Worm (Caenorhabditis elegans) whole organism, L1 larva: Measurements from ENCODE around the gene cyp-33C5.
A peak's percentile ranks its signal among the peaks of the same experiment; 100 is the strongest.

Source experiments
- Y116A8C.19 ChIP-seq: sonication (generic microtip); optimal IDR thresholded peaks from 2 replicates; lab custom pipeline; 2016; ENCODE audit warnings: missing compliant biosample characterization, missing genetic modification characterization, borderline replicate concordance
- blmp-1 ChIP-seq: fragments of 150-350 bp; optimal IDR thresholded peaks from 2 replicates; lab custom pipeline; 2014; ENCODE audit warnings: missing biosample characterization, missing genetic modification characterization
- ceh-82 ChIP-seq, 3 experiments: fragments of 150-350 bp in 1 of 3; sonication (generic microtip) in 2 of 3; optimal IDR thresholded peaks; 2 replicates each; lab custom pipeline; 2014 to 2017; ENCODE audit warnings: missing biosample characterization in 3 of 3, missing genetic modification characterization in 3 of 3
- dpl-1 ChIP-seq, 3 experiments: fragments of 150-350 bp in 2 of 3; sonication (generic microtip) in 1 of 3; optimal IDR thresholded peaks; 2 replicates each; lab custom pipeline; 2014 to 2017; ENCODE audit warnings: missing biosample characterization in 3 of 3, missing genetic modification characterization in 3 of 3, missing genetic modification reagents in 3 of 3
- dsc-1 ChIP-seq: sonication (generic microtip); optimal IDR thresholded peaks from 2 replicates; lab custom pipeline; 2016; ENCODE audit warnings: mild to moderate bottlenecking, missing genetic modification characterization, missing compliant biosample characterization
- efl-1 ChIP-seq, 4 experiments: fragments of 150-350 bp; optimal IDR thresholded peaks in 3 of 4; peaks in 1 of 4; 1 replicate in 1 of 4; 2 replicates in 3 of 4; lab custom pipeline; 2014; ENCODE audit warnings: missing biosample characterization in 2 of 4, missing genetic modification characterization in 2 of 4, missing genetic modification reagents in 2 of 4
- efl-3 ChIP-seq: fragments of 200-800 bp; sonication (Bioruptor generic); optimal IDR thresholded peaks from 2 replicates; lab custom pipeline; 2018; ENCODE audit warnings: mild to moderate bottlenecking, missing genetic modification characterization, missing compliant biosample characterization
- egl-27 ChIP-seq, 2 experiments: fragments of 150-350 bp in 1 of 2; sonication (generic microtip); optimal IDR thresholded peaks; 3 replicates each; lab custom pipeline; 2017 to 2018; ENCODE audit warnings: missing biosample characterization in 2 of 2, missing genetic modification characterization in 2 of 2, missing genetic modification reagents in 2 of 2
- elt-2 ChIP-seq: sonication (generic microtip); optimal IDR thresholded peaks from 2 replicates; lab custom pipeline; 2016; ENCODE audit warnings: missing genetic modification characterization, mild to moderate bottlenecking, inconsistent platforms, missing compliant biosample characterization, missing genetic modification reagents
- elt-3 ChIP-seq, 6 experiments: fragments of 150-350 bp in 1 of 6; sonication (generic microtip); optimal IDR thresholded peaks; 2 replicates each; lab custom pipeline; 2017 to 2018; ENCODE audit warnings: missing biosample characterization in 6 of 6, missing genetic modification characterization in 6 of 6, inconsistent platforms in 1 of 6
- fkh-10 ChIP-seq: sonication (generic microtip); optimal IDR thresholded peaks from 2 replicates; lab custom pipeline; 2017; ENCODE audit warnings: missing biosample characterization, missing genetic modification reagents, missing genetic modification characterization
- hlh-17 ChIP-seq: fragments of 200-800 bp; sonication (Bioruptor generic); optimal IDR thresholded peaks from 2 replicates; lab custom pipeline; 2018; ENCODE audit warnings: missing genetic modification characterization, mild to moderate bottlenecking, missing compliant biosample characterization, moderate library complexity, borderline replicate concordance
- hlh-4 ChIP-seq: sonication (generic microtip); optimal IDR thresholded peaks from 2 replicates; lab custom pipeline; 2016; ENCODE audit warnings: mild to moderate bottlenecking, missing genetic modification characterization, missing compliant biosample characterization
- lin-14 ChIP-seq: fragments of 200-800 bp; sonication (Bioruptor generic); optimal IDR thresholded peaks from 2 replicates; lab custom pipeline; 2018; ENCODE audit warnings: mild to moderate bottlenecking, missing genetic modification characterization, moderate library complexity, missing compliant biosample characterization
- lin-35 ChIP-seq, 2 experiments: fragments of 150-350 bp; optimal IDR thresholded peaks; 2 replicates each; lab custom pipeline; 2014; ENCODE audit warnings: missing biosample characterization in 2 of 2, missing genetic modification characterization in 2 of 2, missing genetic modification reagents in 2 of 2
- lin-39 ChIP-seq: fragments of 150-350 bp; optimal IDR thresholded peaks from 2 replicates; lab custom pipeline; 2014; ENCODE audit warnings: missing biosample characterization, missing genetic modification reagents, missing genetic modification characterization
- lir-3 ChIP-seq: sonication (generic microtip); optimal IDR thresholded peaks from 2 replicates; lab custom pipeline; 2016; ENCODE audit warnings: mild to moderate bottlenecking, missing genetic modification characterization, moderate library complexity, missing compliant biosample characterization; ENCODE audit not compliant: poor library complexity
- lsy-2 ChIP-seq, 2 experiments: fragments of 150-350 bp; optimal IDR thresholded peaks; 2 replicates each; lab custom pipeline; 2014; ENCODE audit warnings: missing biosample characterization in 2 of 2, missing genetic modification characterization in 2 of 2
- mdl-1 ChIP-seq, 2 experiments: fragments of 150-350 bp; optimal IDR thresholded peaks; 2 replicates each; lab custom pipeline; 2014 to 2017; ENCODE audit warnings: missing biosample characterization in 2 of 2, missing genetic modification characterization in 2 of 2, inconsistent platforms in 1 of 2
- mef-2 ChIP-seq: fragments of 150-350 bp; optimal IDR thresholded peaks from 2 replicates; lab custom pipeline; 2014; ENCODE audit warnings: missing biosample characterization, missing genetic modification characterization
- mep-1 ChIP-seq: fragments of 150-350 bp; optimal IDR thresholded peaks from 2 replicates; lab custom pipeline; 2014; ENCODE audit warnings: missing biosample characterization, missing genetic modification characterization
- nhr-19 ChIP-seq: fragments of 200-800 bp; sonication (Bioruptor generic); conservative IDR thresholded peaks from 2 replicates; pipeline ENCODE4 v1.3.6; 2022; ENCODE audit warnings: missing genetic modification characterization, missing compliant biosample characterization
- nhr-20 ChIP-seq: sonication (generic microtip); optimal IDR thresholded peaks from 2 replicates; lab custom pipeline; 2016; ENCODE audit warnings: mild to moderate bottlenecking, missing genetic modification characterization, missing compliant biosample characterization
- nhr-76 ChIP-seq: sonication (generic microtip); optimal IDR thresholded peaks from 2 replicates; lab custom pipeline; 2017; ENCODE audit warnings: missing biosample characterization, missing genetic modification characterization
- nhr-77 ChIP-seq: fragments of 150-350 bp; optimal IDR thresholded peaks from 2 replicates; lab custom pipeline; 2014; ENCODE audit warnings: missing biosample characterization, missing genetic modification characterization
- nhr-84 ChIP-seq: sonication (generic microtip); optimal IDR thresholded peaks from 2 replicates; lab custom pipeline; 2017; ENCODE audit warnings: missing biosample characterization, missing genetic modification characterization
- nhr-85 ChIP-seq: sonication (generic microtip); peaks from one replicate; lab custom pipeline; 2016; ENCODE audit warnings: missing genetic modification characterization, inconsistent platforms, missing compliant biosample characterization
- rnt-1 ChIP-seq: sonication (generic microtip); optimal IDR thresholded peaks from 2 replicates; lab custom pipeline; 2016; ENCODE audit warnings: mild to moderate bottlenecking, missing genetic modification characterization, moderate library complexity, missing compliant biosample characterization
- snpc-4 ChIP-seq: fragments of 150-350 bp; optimal IDR thresholded peaks from 2 replicates; lab custom pipeline; 2014; ENCODE audit warnings: missing biosample characterization, missing genetic modification characterization
- snu-23 ChIP-seq: sonication (generic microtip); optimal IDR thresholded peaks from 2 replicates; lab custom pipeline; 2016; ENCODE audit warnings: missing genetic modification characterization, missing compliant biosample characterization
- sup-37 ChIP-seq: fragments of 200-800 bp; sonication (Bioruptor generic); optimal IDR thresholded peaks from 2 replicates; lab custom pipeline; 2018; ENCODE audit warnings: mild to moderate bottlenecking, missing genetic modification characterization, missing compliant biosample characterization
- tbx-2 ChIP-seq: sonication (generic microtip); optimal IDR thresholded peaks from 2 replicates; lab custom pipeline; 2016; ENCODE audit warnings: missing genetic modification characterization, missing compliant biosample characterization
- unc-86 ChIP-seq: sonication (generic microtip); optimal IDR thresholded peaks from 2 replicates; lab custom pipeline; 2016; ENCODE audit warnings: missing genetic modification characterization, missing compliant biosample characterization
- vab-15 ChIP-seq: sonication (generic microtip); optimal IDR thresholded peaks from 2 replicates; lab custom pipeline; 2017; ENCODE audit warnings: missing genotype, mild to moderate bottlenecking, missing genetic modification characterization, missing compliant biosample characterization

cyp-33C5 gene

DNA sequence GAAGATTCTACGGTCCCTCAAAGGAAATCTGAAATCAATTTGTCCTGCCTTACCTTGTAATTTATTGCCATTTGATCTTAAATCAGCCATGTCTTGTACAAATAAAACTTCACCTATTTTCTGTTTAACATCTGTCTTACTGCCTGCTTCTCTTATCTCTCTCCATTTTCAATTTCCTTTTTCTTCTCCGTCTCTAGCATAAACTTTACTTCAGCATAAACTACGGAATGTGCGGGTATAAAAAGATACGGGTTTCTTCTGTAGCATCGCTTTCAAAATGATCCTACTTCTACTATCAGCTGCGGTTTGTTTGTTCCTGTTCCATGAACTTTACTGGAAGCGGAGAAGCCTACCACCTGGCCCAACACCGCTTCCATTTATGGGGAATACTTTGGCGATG, at the start of gene cyp-33C5:
Gene cyp-33C5, plus strand, starts transcription at position 254 of the 400 bp plus-strand sequence.
- peak; percentile 22 for TF ChIP-seq nhr-77 (tag; lab: Kevin White, UChicago)
- no peak for TF ChIP-seq sup-37 (GFP tag; lab: Kevin White, UChicago)
- peak in 1 of 2 experiments; percentile 16 for TF ChIP-seq lsy-2 (tag; optimal IDR thresholded peaks at IDR 0.05; lab: Kevin White, UChicago)
- no peak for TF ChIP-seq hlh-4 (tag; lab: Kevin White, UChicago)
- no peak for TF ChIP-seq mef-2 (tag; lab: Kevin White, UChicago)
- TF ChIP-seq lin-39: no peak
- TF ChIP-seq elt-2 (tag; lab: Kevin White, UChicago): peak; percentile 11
- TF ChIP-seq Y116A8C.19 (tag; lab: Kevin White, UChicago): no peak
- peak; percentile 84 for TF ChIP-seq lin-14 (GFP tag; lab: Kevin White, UChicago)
- peak; percentile 43 to 59 for TF ChIP-seq efl-1 (optimal IDR thresholded peaks at IDR 0.05; lab: Kevin White, UChicago)
- TF ChIP-seq efl-1 (GFP tag; optimal IDR thresholded peaks at IDR 0.05 in 1 of 2; lab: Kevin White, UChicago): peak in 1 of 2 experiments; percentile 92
- TF ChIP-seq rnt-1 (tag; lab: Kevin White, UChicago): peak; percentile 12
- TF ChIP-seq mdl-1 (tag; optimal IDR thresholded peaks at IDR 0.05; lab: Kevin White, UChicago): no peak
- peak; percentile 29 for TF ChIP-seq snu-23
- no peak for TF ChIP-seq egl-27 (tag; optimal IDR thresholded peaks at IDR 0.05; lab: Kevin White, UChicago)
- TF ChIP-seq hlh-17 (GFP tag; lab: Kevin White, UChicago): no peak
- TF ChIP-seq blmp-1 (tag; lab: Kevin White, UChicago): peak; percentile 62
- TF ChIP-seq nhr-20 (tag; lab: Kevin White, UChicago): peak; percentile 75
- TF ChIP-seq ceh-82 (tag; optimal IDR thresholded peaks at IDR 0.05; lab: Kevin White, UChicago): peak in 1 of 3 experiments; percentile 17
- TF ChIP-seq lin-35 (GFP tag; optimal IDR thresholded peaks at IDR 0.05; lab: Kevin White, UChicago): peak in 1 of 2 experiments; percentile 31
- TF ChIP-seq elt-3 (tag; optimal IDR thresholded peaks at IDR 0.05; lab: Kevin White, UChicago): peak in 2 of 6 experiments; percentile 46 to 54
- peak; percentile 67 for TF ChIP-seq nhr-85 (tag; lab: Kevin White, UChicago)
- no peak for TF ChIP-seq vab-15 (tag; lab: Kevin White, UChicago)
- TF ChIP-seq, all 84 proteins: peak for 13

DNA sequence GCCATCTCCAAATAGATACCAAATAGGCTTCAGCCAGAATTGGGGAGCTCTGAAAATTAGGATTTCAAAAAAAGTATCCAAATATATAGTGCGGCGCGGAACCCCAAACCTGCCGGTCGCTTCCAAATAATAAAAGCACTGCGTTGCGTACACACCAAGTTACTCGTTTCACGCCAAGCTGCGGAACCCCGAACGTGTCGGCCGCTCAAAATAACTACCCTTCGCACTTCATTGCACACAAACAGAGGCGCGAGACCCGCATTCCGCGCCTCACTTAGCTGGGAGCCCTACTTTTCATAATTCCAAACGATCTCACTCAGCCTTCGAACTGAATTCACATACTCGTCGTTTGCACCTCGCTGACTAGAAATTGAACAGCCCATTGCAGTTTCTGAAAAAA, 45.2 kb upstream of the cyp-33C5 start:
- TF ChIP-seq mep-1 (tag; lab: Kevin White, UChicago) (no peak), snpc-4 (tag; lab: Kevin White, UChicago) (peak; percentile 26)

DNA sequence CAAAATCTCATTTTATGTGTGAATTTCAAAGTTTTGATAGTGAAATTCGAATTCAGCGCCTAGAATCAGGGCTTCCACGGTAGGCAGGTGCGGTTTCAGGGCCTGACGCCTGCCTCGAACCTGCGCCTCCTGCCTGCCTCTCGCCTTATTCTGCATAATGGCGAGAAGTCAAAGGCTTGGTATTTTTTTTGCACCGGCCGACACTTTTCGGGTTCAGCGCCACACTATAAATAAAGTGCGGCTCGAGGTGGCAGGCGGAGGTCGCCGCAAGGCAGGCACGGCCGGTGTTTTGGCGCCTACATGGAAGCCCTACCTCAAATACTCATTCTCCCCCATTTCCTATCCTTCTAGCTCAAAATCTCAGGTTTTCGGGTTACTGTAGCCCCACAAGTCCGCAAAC, 44.4 kb upstream of the cyp-33C5 start:
- TF ChIP-seq nhr-76 (no peak), tbx-2 (tag; lab: Kevin White, UChicago) (no peak), hlh-4 (tag; lab: Kevin White, UChicago) (no peak), unc-86 (no peak), dsc-1 (no peak), nhr-19 (GFP tag; lab: Robert Waterston, UW) (no peak), fkh-10 (GFP tag; lab: Kevin White, UChicago) (no peak), dpl-1 (GFP tag; optimal IDR thresholded peaks at IDR 0.05; lab: Kevin White, UChicago) (no peak), blmp-1 (tag; lab: Kevin White, UChicago) (no peak), lin-14 (GFP tag; lab: Kevin White, UChicago) (no peak), nhr-84 (tag; lab: Kevin White, UChicago) (no peak)
- TF ChIP-seq, all 84 proteins: peak for 0

DNA sequence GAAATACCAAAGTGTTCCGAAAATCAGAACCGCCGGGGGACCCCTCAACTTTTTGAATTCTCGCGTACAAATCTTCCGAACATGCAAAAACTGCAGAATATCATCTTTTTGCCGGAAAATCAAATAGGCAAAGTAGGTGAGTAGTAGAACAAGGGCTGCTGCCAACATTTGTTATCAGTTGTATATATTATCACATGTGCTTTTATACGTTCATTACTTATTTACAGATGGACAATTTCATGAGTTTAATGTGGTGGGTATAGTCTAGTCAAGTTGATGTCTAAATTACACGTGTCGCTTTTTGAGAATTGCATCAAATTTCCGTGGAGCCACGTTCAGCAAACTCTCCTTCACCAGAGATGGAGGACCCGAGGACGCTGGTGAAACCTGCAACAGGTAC, 43.6 kb upstream of the cyp-33C5 start, which contains the start of gene cyp-32B1:
Gene cyp-32B1, minus strand, starts transcription at position 176 of the 400 bp plus-strand sequence.
- TF ChIP-seq lir-3 (tag; lab: Kevin White, UChicago) (no peak), elt-2 (tag; lab: Kevin White, UChicago) (peak; percentile 34), efl-3 (GFP tag; lab: Kevin White, UChicago) (no peak), fkh-10 (GFP tag; lab: Kevin White, UChicago) (no peak), lin-35 (GFP tag; optimal IDR thresholded peaks at IDR 0.05; lab: Kevin White, UChicago) (peak in 1 of 2 experiments; percentile 5)
- TF ChIP-seq, all 84 proteins: peak for 2
